Fruit fly (Drosophila melanogaster) whole organism, embryonic: Measurements from ENCODE around the gene Tpr2.
A peak's percentile ranks its signal among the peaks of the same experiment; 100 is the strongest.

ENCODE experiments used
- CG10209 ChIP-seq: fragments of 200-800 bp; sonication (Bioruptor generic); optimal IDR thresholded peaks from 3 replicates; lab custom pipeline; 2017; ENCODE audit warnings: missing biosample characterization, mild to moderate bottlenecking, missing genetic modification characterization, missing genetic modification reagents
- CG10274 ChIP-seq: fragments of 200-800 bp; sonication (Bioruptor generic); optimal IDR thresholded peaks from 3 replicates; lab custom pipeline; 2017; ENCODE audit warnings: missing biosample characterization, mild to moderate bottlenecking, missing genetic modification characterization
- CG10431 ChIP-seq: fragments of 200-800 bp; sonication (Bioruptor generic); optimal IDR thresholded peaks from 3 replicates; lab custom pipeline; 2018; ENCODE audit warnings: missing biosample characterization, mild to moderate bottlenecking, missing genetic modification characterization
- CG12071 ChIP-seq: fragments of 200-800 bp; sonication (Bioruptor generic); optimal IDR thresholded peaks from 3 replicates; lab custom pipeline; 2018; ENCODE audit warnings: missing biosample characterization, mild to moderate bottlenecking, missing genetic modification characterization
- CG12744 ChIP-seq: fragments of 200-800 bp; sonication (Bioruptor generic); optimal IDR thresholded peaks from 2 replicates; lab custom pipeline; 2016; ENCODE audit warnings: missing biosample characterization, missing genetic modification characterization
- CG14441 ChIP-seq: fragments of 200-800 bp; sonication (Bioruptor generic); IDR thresholded peaks from 2 replicates; pipeline ENCODE4 v1.3.6; 2022; ENCODE audit warnings: missing biosample characterization, missing genetic modification characterization
- CG14667 ChIP-seq: fragments of 200-800 bp; sonication (Bioruptor generic); IDR thresholded peaks from 2 replicates; pipeline ENCODE4 v1.3.6; 2022; ENCODE audit warnings: missing biosample characterization, missing genetic modification characterization
- CG17328 ChIP-seq: fragments of 200-800 bp; sonication (Bioruptor generic); IDR thresholded peaks from 2 replicates; pipeline ENCODE4 v1.3.6; 2022; ENCODE audit warnings: missing biosample characterization, missing genetic modification characterization
- CG17612 ChIP-seq: fragments of 200-800 bp; sonication (Bioruptor generic); IDR thresholded peaks from 2 replicates; pipeline ENCODE4 v1.3.6; 2022; ENCODE audit warnings: missing biosample characterization, missing genetic modification characterization
- CG18599 ChIP-seq: fragments of 200-800 bp; sonication (Bioruptor generic); optimal IDR thresholded peaks from 3 replicates; lab custom pipeline; 2017; ENCODE audit warnings: missing biosample characterization, missing genetic modification characterization, mild to moderate bottlenecking, moderate library complexity, missing genetic modification reagents
- CG18619 ChIP-seq: fragments of 200-800 bp; sonication (Bioruptor generic); optimal IDR thresholded peaks from 3 replicates; lab custom pipeline; 2017; ENCODE audit warnings: missing biosample characterization, mild to moderate bottlenecking, missing genetic modification characterization
- CG2712 ChIP-seq: fragments of 200-800 bp; optimal IDR thresholded peaks from 3 replicates; lab custom pipeline; 2019; ENCODE audit warnings: missing biosample characterization, mild to moderate bottlenecking, missing genetic modification characterization, moderate library complexity
- CG30431 ChIP-seq: fragments of 200-800 bp; sonication (Bioruptor generic); optimal IDR thresholded peaks from 2 replicates; lab custom pipeline; 2017; ENCODE audit warnings: missing biosample characterization, missing genetic modification characterization
- CG3065 ChIP-seq: fragments of 200-800 bp; sonication (Bioruptor generic); optimal IDR thresholded peaks from 2 replicates; lab custom pipeline; 2016; ENCODE audit warnings: missing biosample characterization, missing genetic modification characterization
- CG32767 ChIP-seq: fragments of 200-800 bp; sonication (Bioruptor generic); IDR thresholded peaks from 2 replicates; pipeline ENCODE4 v1.3.6; 2022; ENCODE audit warnings: missing biosample characterization, missing genetic modification characterization
- CG33213 ChIP-seq: fragments of 200-800 bp; sonication (Bioruptor generic); optimal IDR thresholded peaks from 3 replicates; lab custom pipeline; 2016; ENCODE audit warnings: missing biosample characterization, missing genetic modification characterization
- CG34376 ChIP-seq: fragments of 200-800 bp; sonication (Bioruptor generic); optimal IDR thresholded peaks from 2 replicates; lab custom pipeline; 2018; ENCODE audit warnings: missing biosample characterization, mild to moderate bottlenecking, missing genetic modification characterization
- CG6254 ChIP-seq: fragments of 200-800 bp; sonication (Bioruptor generic); optimal IDR thresholded peaks from 3 replicates; lab custom pipeline; 2017; ENCODE audit warnings: mild to moderate bottlenecking, missing biosample characterization, missing genetic modification reagents, missing genetic modification characterization
- CG7839 ChIP-seq: fragments of 200-800 bp; sonication (Bioruptor generic); optimal IDR thresholded peaks from 3 replicates; lab custom pipeline; 2018; ENCODE audit warnings: missing biosample characterization, mild to moderate bottlenecking, missing genetic modification characterization, moderate library complexity
- CG9797 ChIP-seq: fragments of 200-800 bp; sonication (Bioruptor generic); optimal IDR thresholded peaks from 3 replicates; lab custom pipeline; 2018; ENCODE audit warnings: missing biosample characterization, mild to moderate bottlenecking, missing genetic modification characterization
- Camta ChIP-seq: fragments of 200-800 bp; sonication (Bioruptor generic); optimal IDR thresholded peaks from 2 replicates; lab custom pipeline; 2016; ENCODE audit warnings: missing biosample characterization, missing genetic modification characterization
- CoRest ChIP-seq: fragments of 200-800 bp; sonication (Bioruptor generic); optimal IDR thresholded peaks from 3 replicates; lab custom pipeline; 2018; ENCODE audit warnings: missing biosample characterization, mild to moderate bottlenecking, missing genetic modification characterization, moderate library complexity
- E2f2 ChIP-seq: fragments of 200-800 bp; sonication (Bioruptor generic); IDR thresholded peaks from 2 replicates; pipeline ENCODE4 v1.3.6; 2022; ENCODE audit warnings: missing biosample characterization, missing genetic modification characterization
- Hmx ChIP-seq: fragments of 200-800 bp; sonication (Bioruptor generic); optimal IDR thresholded peaks from 2 replicates; lab custom pipeline; 2016; ENCODE audit warnings: missing biosample characterization, missing genetic modification characterization
- NK7.1 ChIP-seq: fragments of 200-800 bp; sonication (Bioruptor generic); optimal IDR thresholded peaks from 3 replicates; lab custom pipeline; 2016; ENCODE audit warnings: missing biosample characterization, missing genetic modification characterization
- Taf1 ChIP-seq: fragments of 200-800 bp; sonication (Bioruptor generic); IDR thresholded peaks from 2 replicates; pipeline ENCODE4 v1.3.6; 2022; ENCODE audit warnings: missing biosample characterization, missing genetic modification characterization
- Xrp1 ChIP-seq: fragments of 200-800 bp; sonication (Bioruptor generic); IDR thresholded peaks from 2 replicates; pipeline ENCODE4 v1.3.6; 2022; ENCODE audit warnings: missing biosample characterization, missing genetic modification characterization
- YL-1 ChIP-seq: fragments of 200-800 bp; sonication (Bioruptor generic); optimal IDR thresholded peaks from 3 replicates; lab custom pipeline; 2017; ENCODE audit warnings: missing biosample characterization, mild to moderate bottlenecking, missing genetic modification characterization
- aop ChIP-seq: fragments of 200-800 bp; sonication (Bioruptor generic); IDR thresholded peaks from 2 replicates; pipeline ENCODE4 v1.3.6; 2022; ENCODE audit warnings: missing biosample characterization, missing genetic modification characterization
- ara ChIP-seq: fragments of 200-800 bp; sonication (Bioruptor generic); IDR thresholded peaks from 2 replicates; pipeline ENCODE4 v1.3.6; 2022; ENCODE audit warnings: missing biosample characterization, missing genetic modification characterization
- bowl ChIP-seq: fragments of 200-800 bp; sonication (Bioruptor generic); IDR thresholded peaks from 2 replicates; pipeline ENCODE4 v1.3.6; 2022; ENCODE audit warnings: missing biosample characterization, missing genetic modification characterization
- croc ChIP-seq: fragments of 200-800 bp; sonication (Bioruptor generic); conservative IDR thresholded peaks from 3 replicates; pipeline ENCODE4 v1.3.6; 2022; ENCODE audit warnings: missing biosample characterization, missing genetic modification characterization
- fd64A ChIP-seq: fragments of 200-800 bp; sonication (Bioruptor generic); optimal IDR thresholded peaks from 3 replicates; lab custom pipeline; 2018; ENCODE audit warnings: missing biosample characterization, mild to moderate bottlenecking, missing genetic modification characterization
- ftz-f1 ChIP-seq: fragments of 200-800 bp; sonication (Bioruptor generic); optimal IDR thresholded peaks from 2 replicates; lab custom pipeline; 2016; ENCODE audit warnings: missing biosample characterization, missing genetic modification characterization
- fu2 ChIP-seq: fragments of 200-800 bp; sonication (Bioruptor generic); optimal IDR thresholded peaks from 2 replicates; lab custom pipeline; 2016; ENCODE audit warnings: missing biosample characterization, missing genetic modification characterization
- grn ChIP-seq: fragments of 200-800 bp; sonication (Bioruptor generic); optimal IDR thresholded peaks from 3 replicates; lab custom pipeline; 2017; ENCODE audit warnings: missing biosample characterization, missing genetic modification characterization
- h ChIP-seq: fragments of >200 bp; optimal IDR thresholded peaks from 2 replicates; lab custom pipeline; 2017
- ham ChIP-seq: fragments of 200-800 bp; sonication (Bioruptor generic); IDR thresholded peaks from 2 replicates; pipeline ENCODE4 v1.3.6; 2022; ENCODE audit warnings: missing biosample characterization, missing genetic modification characterization
- hb ChIP-seq: fragments of 200-800 bp; sonication (Bioruptor generic); IDR thresholded peaks from 3 replicates; pipeline ENCODE4 v1.3.6; 2022; ENCODE audit warnings: missing biosample characterization, missing genetic modification characterization; ENCODE audit not compliant: partially characterized antibody
- knrl ChIP-seq: fragments of 200-800 bp; sonication (Bioruptor generic); IDR thresholded peaks from 3 replicates; pipeline ENCODE4 v1.3.6; 2022; ENCODE audit warnings: missing biosample characterization, missing genetic modification characterization; ENCODE audit not compliant: partially characterized antibody
- lola ChIP-seq, 3 experiments: fragments of >200 bp in 2 of 3; fragments of 200-800 bp in 1 of 3; sonication (Bioruptor generic) in 1 of 3; optimal IDR thresholded peaks; 2 replicates each; lab custom pipeline; 2017 to 2019; ENCODE audit warnings: missing biosample characterization in 3 of 3, missing genetic modification characterization in 3 of 3, mild to moderate bottlenecking in 1 of 3, moderate library complexity in 1 of 3
- mirr ChIP-seq: fragments of 200-800 bp; sonication (Bioruptor generic); optimal IDR thresholded peaks from 3 replicates; lab custom pipeline; 2018; ENCODE audit warnings: missing biosample characterization, mild to moderate bottlenecking, missing genetic modification characterization
- nau ChIP-seq: fragments of 200-800 bp; sonication (Bioruptor generic); optimal IDR thresholded peaks from 3 replicates; lab custom pipeline; 2017; ENCODE audit warnings: missing biosample characterization, mild to moderate bottlenecking, missing genetic modification characterization, missing genetic modification reagents
- nmo ChIP-seq: fragments of 200-800 bp; sonication (Bioruptor generic); optimal IDR thresholded peaks from 2 replicates; lab custom pipeline; 2018; ENCODE audit warnings: missing biosample characterization, mild to moderate bottlenecking, missing genetic modification characterization, moderate library complexity
- pzg ChIP-seq: fragments of 200-800 bp; sonication (Bioruptor generic); optimal IDR thresholded peaks from 3 replicates; lab custom pipeline; 2018; ENCODE audit warnings: missing biosample characterization, mild to moderate bottlenecking, missing genetic modification characterization, moderate library complexity
- ranshi ChIP-seq: fragments of 200-800 bp; sonication (Bioruptor generic); IDR thresholded peaks from 2 replicates; pipeline ENCODE4 v1.3.6; 2022; ENCODE audit warnings: missing biosample characterization, missing genetic modification characterization
- repo ChIP-seq: fragments of 200-800 bp; sonication (Bioruptor generic); optimal IDR thresholded peaks from 2 replicates; lab custom pipeline; 2016; ENCODE audit warnings: missing biosample characterization, missing genetic modification characterization
- sd ChIP-seq: fragments of 200-800 bp; sonication (Bioruptor generic); optimal IDR thresholded peaks from 3 replicates; lab custom pipeline; 2018; ENCODE audit warnings: missing biosample characterization, mild to moderate bottlenecking, missing genetic modification characterization, moderate library complexity
- sens ChIP-seq: fragments of 200-800 bp; sonication (Bioruptor generic); peaks from one replicate; lab custom pipeline; 2016; ENCODE audit warnings: missing biosample characterization, missing genetic modification characterization
- ssp ChIP-seq: fragments of 200-800 bp; sonication (Bioruptor generic); IDR thresholded peaks from 2 replicates; pipeline ENCODE4 v1.3.6; 2022; ENCODE audit warnings: missing biosample characterization, missing genetic modification characterization
- tup ChIP-seq: fragments of 200-800 bp; sonication (Bioruptor generic); optimal IDR thresholded peaks from 2 replicates; lab custom pipeline; 2016; ENCODE audit warnings: missing biosample characterization, mild to moderate bottlenecking, missing genetic modification characterization, moderate library complexity
- usp ChIP-seq: fragments of >200 bp; optimal IDR thresholded peaks from 2 replicates; lab custom pipeline; 2017; ENCODE audit warnings: missing biosample characterization, missing genetic modification characterization
- wdn ChIP-seq: fragments of 200-800 bp; sonication (Bioruptor generic); IDR thresholded peaks from 2 replicates; pipeline ENCODE4 v1.3.6; 2022; ENCODE audit warnings: missing biosample characterization, missing genetic modification characterization

The Tpr2 gene

dm6 chr2L:16541733-16542132 is 50.4 kb downstream of the Tpr2 start (continued):
- TF ChIP-seq CG6254 (GFP tag; lab: Kevin White, UChicago) (no peak), sens (GFP tag; lab: Kevin White, UChicago) (peak; percentile 80), ara (GFP tag; lab: Robert Waterston, UW) (no peak), fu2 (GFP tag; lab: Kevin White, UChicago) (no peak), bowl (no peak), h (lab: Kevin White, UChicago) (no peak), CG10431 (GFP tag; lab: Kevin White, UChicago) (no peak), CG2712 (tag; lab: Kevin White, UChicago) (no peak), CoRest (tag; lab: Kevin White, UChicago) (peak; percentile 18), lola (GFP tag; optimal IDR thresholded peaks at IDR 0.05; lab: Kevin White, UChicago) (no peak), CG9797 (GFP tag; lab: Kevin White, UChicago) (no peak), Taf1 (no peak), pzg (GFP tag; lab: Kevin White, UChicago) (no peak), ham (GFP tag; lab: Robert Waterston, UW) (no peak), mirr (GFP tag; lab: Kevin White, UChicago) (no peak), usp (GFP tag; lab: Kevin White, UChicago) (no peak), CG17328 (GFP tag; lab: Robert Waterston, UW) (no peak), CG34376 (no peak), Hmx (GFP tag; lab: Kevin White, UChicago) (no peak), hb (GFP tag; lab: Robert Waterston, UW) (no peak), Xrp1 (GFP tag; lab: Robert Waterston, UW) (no peak; the same call in 1 of the 2 replicates), CG33213 (GFP tag; lab: Kevin White, UChicago) (no peak), CG32767 (GFP tag; lab: Robert Waterston, UW) (no peak), ssp (GFP tag; lab: Robert Waterston, UW) (no peak), nmo (GFP tag; lab: Kevin White, UChicago) (peak; percentile 18), CG30431 (GFP tag; lab: Kevin White, UChicago) (no peak), croc (no peak), CG18619 (no peak), CG10274 (GFP tag; lab: Kevin White, UChicago) (no peak), CG3065 (GFP tag; lab: Kevin White, UChicago) (no peak), knrl (no peak), CG14441 (GFP tag; lab: Robert Waterston, UW) (no peak), NK7.1 (GFP tag; lab: Kevin White, UChicago) (no peak), CG14667 (GFP tag; lab: Robert Waterston, UW) (no peak), CG17612 (no peak), sd (no peak), Camta (GFP tag; lab: Kevin White, UChicago) (no peak), nau (GFP tag; lab: Kevin White, UChicago) (no peak), fd64A (GFP tag; lab: Kevin White, UChicago) (no peak), wdn (GFP tag; lab: Robert Waterston, UW) (no peak), ranshi (no peak), YL-1 (GFP tag; lab: Kevin White, UChicago) (no peak), aop (GFP tag; lab: Robert Waterston, UW) (no peak), CG18599 (peak; percentile 38), CG12071 (GFP tag; lab: Kevin White, UChicago) (no peak), ftz-f1 (GFP tag; lab: Kevin White, UChicago) (no peak), CG10209 (GFP tag; lab: Kevin White, UChicago) (no peak), CG12744 (GFP tag; lab: Kevin White, UChicago) (no peak), repo (no peak), grn (GFP tag; lab: Kevin White, UChicago) (no peak), CG7839 (tag; lab: Kevin White, UChicago) (peak; percentile 21), E2f2 (GFP tag; lab: Robert Waterston, UW) (peak; percentile 16; the same call in 1 of the 2 replicates), tup (GFP tag; lab: Kevin White, UChicago) (no peak)
